Fruit fly (Drosophila melanogaster): ENCODE data around the gene CG31673.
A peak's percentile ranks its signal among the peaks of the same experiment; 100 is the strongest.

The CG31673 gene

dm6 chr2L:20829755-20830396 is 467 bp downstream of the CG31673 start (continued):
- no peak for TF ChIP-seq CG14441 (GFP tag; IDR thresholded peaks at IDR 0.05)
- TF ChIP-seq Med (GFP tag), result peak; percentile 39
- no peak for TF ChIP-seq slp2 (GFP tag; optimal IDR thresholded peaks at IDR 0.05)
- no peak for TF ChIP-seq bab2 (GFP tag; optimal IDR thresholded peaks at IDR 0.05)
- TF ChIP-seq CG3163 (GFP tag; optimal IDR thresholded peaks at IDR 0.05), result peak; percentile 86
- TF ChIP-seq HmgZ (tag; optimal IDR thresholded peaks at IDR 0.05), result no peak
- TF ChIP-seq tup (GFP tag; optimal IDR thresholded peaks at IDR 0.05), result no peak
- peak; percentile 47 for TF ChIP-seq CG13296 (GFP tag; optimal IDR thresholded peaks at IDR 0.05)
- peak; percentile 61 for TF ChIP-seq row (GFP tag; IDR thresholded peaks at IDR 0.05)
- TF ChIP-seq sd (tag; optimal IDR thresholded peaks at IDR 0.05), result no peak
- TF ChIP-seq sna (GFP tag; IDR thresholded peaks at IDR 0.05; ENCODE audit: partially characterized antibody), result no peak
- TF ChIP-seq CG18764 (GFP tag; optimal IDR thresholded peaks at IDR 0.05), result no peak
- no peak for TF ChIP-seq Tbp (GFP tag; optimal IDR thresholded peaks at IDR 0.05)
- peak; percentile 3 for TF ChIP-seq CG7839 (tag; optimal IDR thresholded peaks at IDR 0.05)
- TF ChIP-seq zen2 (GFP tag; IDR thresholded peaks at IDR 0.05; ENCODE audit: partially characterized antibody), result no peak
- 0 out of 2 replicates have a peak, but pooled peaks have one; percentile 33 for TF ChIP-seq vvl (GFP tag; IDR thresholded peaks at IDR 0.05)
- no peak for TF ChIP-seq klu (GFP tag; IDR thresholded peaks at IDR 0.05)
- TF ChIP-seq CG3726 (GFP tag; IDR thresholded peaks at IDR 0.05), result no peak
- no peak for TF ChIP-seq pnt (GFP tag; optimal IDR thresholded peaks at IDR 0.05)
- TF ChIP-seq CG10209 (GFP tag; optimal IDR thresholded peaks at IDR 0.05), result no peak
- TF ChIP-seq D19A (tag; optimal IDR thresholded peaks at IDR 0.05), result peak; percentile 50
- TF ChIP-seq ind (GFP tag; optimal IDR thresholded peaks at IDR 0.05), result no peak
- TF ChIP-seq CG9817 (tag; optimal IDR thresholded peaks at IDR 0.05), result peak; percentile 26
- TF ChIP-seq NfI (GFP tag; optimal IDR thresholded peaks at IDR 0.05), result peak; percentile 17
- TF ChIP-seq slbo (GFP tag; IDR thresholded peaks at IDR 0.05), result no peak
- peak; percentile 33 for TF ChIP-seq lbe (GFP tag; optimal IDR thresholded peaks at IDR 0.05)
- TF ChIP-seq BEAF-32 (GFP tag; optimal IDR thresholded peaks at IDR 0.05), result peak; percentile 12
- TF ChIP-seq corto (GFP tag; optimal IDR thresholded peaks at IDR 0.05), result no peak
- no peak for TF ChIP-seq Sry-δ (GFP tag; optimal IDR thresholded peaks at IDR 0.05)
- no peak for TF ChIP-seq Hr78 (GFP tag; optimal IDR thresholded peaks at IDR 0.05)
- TF ChIP-seq crp (GFP tag; optimal IDR thresholded peaks at IDR 0.05), result peak in 1 of 2 experiments; percentile 77
- TF ChIP-seq gem (tag; optimal IDR thresholded peaks at IDR 0.05), result no peak
- no peak for TF ChIP-seq CG31224 (GFP tag; IDR thresholded peaks at IDR 0.05)
- TF ChIP-seq CG10543 (GFP tag; optimal IDR thresholded peaks at IDR 0.05), result peak; percentile 14
- no peak for TF ChIP-seq ap (GFP tag; IDR thresholded peaks at IDR 0.05)
- TF ChIP-seq bcd (GFP tag; optimal IDR thresholded peaks at IDR 0.05), result peak; percentile 4
- no peak for TF ChIP-seq Dp (GFP tag; optimal IDR thresholded peaks at IDR 0.05)
- peak; percentile 45 for TF ChIP-seq B-H2 (GFP tag; optimal IDR thresholded peaks at IDR 0.05)
- TF ChIP-seq Dad (GFP tag; optimal IDR thresholded peaks at IDR 0.05), result no peak
- TF ChIP-seq Fer1 (GFP tag; optimal IDR thresholded peaks at IDR 0.05), result peak; percentile 33
- no peak for TF ChIP-seq crc (GFP tag; optimal IDR thresholded peaks at IDR 0.05)
- no peak for TF ChIP-seq mam (GFP tag; optimal IDR thresholded peaks at IDR 0.05)
- TF ChIP-seq CG32532 (GFP tag; IDR thresholded peaks at IDR 0.05), result peak; percentile 22; the same call in 1 of the 2 replicates
- TF ChIP-seq hkb (optimal IDR thresholded peaks at IDR 0.05), result no peak
- TF ChIP-seq hkb (GFP tag; IDR thresholded peaks at IDR 0.05), result no peak
- no peak for TF ChIP-seq phol (tag; optimal IDR thresholded peaks at IDR 0.05)
- no peak for TF ChIP-seq Hr39 (optimal IDR thresholded peaks at IDR 0.05)
- no peak for TF ChIP-seq stc (GFP tag; IDR thresholded peaks at IDR 0.05)
- no peak for TF ChIP-seq Chrac-16 (GFP tag; optimal IDR thresholded peaks at IDR 0.05)
- TF ChIP-seq CG34422 (GFP tag; IDR thresholded peaks at IDR 0.05), result no peak
- TF ChIP-seq Bteb2 (GFP tag; optimal IDR thresholded peaks at IDR 0.05), result no peak

Data from whole organism, embryonic.